Fruit fly (Drosophila melanogaster) whole organism, prepupa: ENCODE measurements around the gene CG13071.

Experiments
- CG10631 ChIP-seq: fragments of 200-800 bp; sonication (Bioruptor generic); optimal IDR thresholded peaks from 2 replicates; lab custom pipeline; 2016; ENCODE audit warnings: missing biosample characterization, missing genetic modification characterization
- CG10669 ChIP-seq: fragments of 200-800 bp; sonication (Bioruptor generic); optimal IDR thresholded peaks from 3 replicates; lab custom pipeline; 2018; ENCODE audit warnings: missing biosample characterization, mild to moderate bottlenecking, missing genetic modification characterization, moderate library complexity
- CG11294 ChIP-seq: fragments of 200-800 bp; sonication (Bioruptor generic); IDR thresholded peaks from 2 replicates; pipeline ENCODE4 v1.3.6; 2022; ENCODE audit warnings: missing biosample characterization, missing genetic modification characterization
- CG15336 ChIP-seq: fragments of 200-800 bp; sonication (Bioruptor generic); IDR thresholded peaks from 2 replicates; pipeline ENCODE4 v1.3.6; 2022; ENCODE audit warnings: missing biosample characterization, missing genetic modification characterization
- CG16779 ChIP-seq: fragments of 200-800 bp; sonication (Bioruptor generic); optimal IDR thresholded peaks from 3 replicates; lab custom pipeline; 2017; ENCODE audit warnings: missing biosample characterization, mild to moderate bottlenecking, missing genetic modification characterization
- CG3032 ChIP-seq: fragments of 200-800 bp; optimal IDR thresholded peaks from 2 replicates; lab custom pipeline; 2019; ENCODE audit warnings: missing biosample characterization, mild to moderate bottlenecking, missing genetic modification characterization, moderate library complexity
- CG31627 ChIP-seq: fragments of 200-800 bp; sonication (Bioruptor generic); optimal IDR thresholded peaks from 3 replicates; lab custom pipeline; 2016; ENCODE audit warnings: missing biosample characterization, missing genetic modification characterization
- CG32006 ChIP-seq: fragments of 200-800 bp; sonication (Bioruptor generic); optimal IDR thresholded peaks from 3 replicates; lab custom pipeline; 2017; ENCODE audit warnings: missing biosample characterization, mild to moderate bottlenecking, missing genetic modification characterization
- CG3919 ChIP-seq: fragments of 200-800 bp; sonication (Bioruptor generic); optimal IDR thresholded peaks from 3 replicates; lab custom pipeline; 2016; ENCODE audit warnings: missing biosample characterization, missing genetic modification characterization
- CG6163 ChIP-seq: fragments of 200-800 bp; sonication (Bioruptor generic); IDR thresholded peaks from 3 replicates; pipeline ENCODE4 v1.3.6; 2022; ENCODE audit warnings: missing biosample characterization, missing genetic modification characterization
- CG6792 ChIP-seq: fragments of 200-800 bp; sonication (Bioruptor generic); optimal IDR thresholded peaks from 3 replicates; lab custom pipeline; 2016; ENCODE audit warnings: missing biosample characterization, missing genetic modification characterization
- CG6808 ChIP-seq: fragments of 200-800 bp; sonication (Bioruptor generic); optimal IDR thresholded peaks from 3 replicates; lab custom pipeline; 2017; ENCODE audit warnings: missing biosample characterization, missing genetic modification characterization, mild to moderate bottlenecking, moderate library complexity, missing genetic modification reagents
- CG8119 ChIP-seq: fragments of 200-800 bp; sonication (Bioruptor generic); IDR thresholded peaks from 3 replicates; pipeline ENCODE4 v1.3.6; 2022; ENCODE audit warnings: missing biosample characterization, missing genetic modification characterization
- CG8319 ChIP-seq: fragments of 200-800 bp; sonication (Bioruptor generic); optimal IDR thresholded peaks from 3 replicates; lab custom pipeline; 2016; ENCODE audit warnings: missing biosample characterization, missing genetic modification characterization
- CG8632 ChIP-seq: fragments of 200-800 bp; sonication (Bioruptor generic); optimal IDR thresholded peaks from 3 replicates; lab custom pipeline; 2016; ENCODE audit warnings: missing biosample characterization, missing genetic modification characterization
- CG9139 ChIP-seq: fragments of 200-800 bp; sonication (Bioruptor generic); optimal IDR thresholded peaks from 3 replicates; lab custom pipeline; 2017; ENCODE audit warnings: missing biosample characterization, mild to moderate bottlenecking, missing genetic modification characterization
- Eip75B ChIP-seq: fragments of 200-800 bp; sonication (Bioruptor generic); optimal IDR thresholded peaks from 3 replicates; lab custom pipeline; 2016; ENCODE audit warnings: missing biosample characterization, missing genetic modification characterization
- Eip78C ChIP-seq: fragments of 200-800 bp; sonication (Bioruptor generic); peaks from one replicate; lab custom pipeline; 2016; ENCODE audit warnings: missing biosample characterization, missing genetic modification characterization
- Ets96B ChIP-seq: fragments of 200-800 bp; optimal IDR thresholded peaks from 2 replicates; lab custom pipeline; 2019; ENCODE audit warnings: missing biosample characterization, mild to moderate bottlenecking, missing genetic modification characterization, moderate library complexity
- Gug ChIP-seq: fragments of 200-800 bp; sonication (Bioruptor generic); IDR thresholded peaks from 2 replicates; pipeline ENCODE4 v1.3.6; 2022; ENCODE audit warnings: missing biosample characterization, missing genetic modification characterization
- Hr38 ChIP-seq: sonication (Bioruptor generic); optimal IDR thresholded peaks from 2 replicates; lab custom pipeline; 2016; ENCODE audit warnings: missing biosample characterization, missing genetic modification characterization
- Hr39 ChIP-seq: fragments of 200-800 bp; sonication (Bioruptor generic); optimal IDR thresholded peaks from 2 replicates; lab custom pipeline; 2016; ENCODE audit warnings: missing biosample characterization, missing genetic modification characterization
- Hr4 ChIP-seq: fragments of 200-800 bp; sonication (Bioruptor generic); optimal IDR thresholded peaks from 3 replicates; lab custom pipeline; 2016; ENCODE audit warnings: missing biosample characterization, missing genetic modification characterization
- Met ChIP-seq: fragments of 200-800 bp; sonication (Bioruptor generic); optimal IDR thresholded peaks from 3 replicates; lab custom pipeline; 2016; ENCODE audit warnings: missing biosample characterization, missing genetic modification characterization
- OdsH ChIP-seq: fragments of 200-800 bp; sonication (Bioruptor generic); optimal IDR thresholded peaks from 3 replicates; lab custom pipeline; 2016; ENCODE audit warnings: missing biosample characterization, missing genetic modification characterization
- Smox ChIP-seq: fragments of 200-800 bp; sonication (Bioruptor generic); optimal IDR thresholded peaks from 3 replicates; lab custom pipeline; 2016; ENCODE audit warnings: missing biosample characterization, missing genetic modification characterization
- Sox102F ChIP-seq: fragments of 200-800 bp; sonication (Bioruptor generic); optimal IDR thresholded peaks from 2 replicates; lab custom pipeline; 2016; ENCODE audit warnings: missing biosample characterization, mild to moderate bottlenecking, missing genetic modification characterization
- Sox14 ChIP-seq: fragments of 200-800 bp; sonication (Bioruptor generic); optimal IDR thresholded peaks from 3 replicates; lab custom pipeline; 2016; ENCODE audit warnings: missing biosample characterization, missing genetic modification characterization
- achi ChIP-seq: fragments of 200-800 bp; sonication (Bioruptor generic); optimal IDR thresholded peaks from 3 replicates; lab custom pipeline; 2016; ENCODE audit warnings: missing biosample characterization, missing genetic modification characterization
- acj6 ChIP-seq: fragments of 200-800 bp; sonication (Bioruptor generic); optimal IDR thresholded peaks from 3 replicates; lab custom pipeline; 2016; ENCODE audit warnings: missing biosample characterization, missing genetic modification characterization
- cyc ChIP-seq: fragments of 200-800 bp; sonication (Bioruptor generic); optimal IDR thresholded peaks from 3 replicates; lab custom pipeline; 2016; ENCODE audit warnings: missing biosample characterization, missing genetic modification characterization
- dsx ChIP-seq: fragments of 200-800 bp; optimal IDR thresholded peaks from 3 replicates; lab custom pipeline; 2019; ENCODE audit warnings: missing biosample characterization, mild to moderate bottlenecking, missing genetic modification characterization, moderate library complexity; ENCODE audit not compliant: poor library complexity, severe bottlenecking
- eg ChIP-seq: fragments of 200-800 bp; sonication (Bioruptor generic); IDR thresholded peaks from 3 replicates; pipeline ENCODE4 v1.3.6; 2022; ENCODE audit warnings: missing biosample characterization, missing genetic modification characterization
- esn ChIP-seq: fragments of 200-800 bp; sonication (Bioruptor generic); optimal IDR thresholded peaks from 2 replicates; lab custom pipeline; 2016; ENCODE audit warnings: missing biosample characterization, mild to moderate bottlenecking, missing genetic modification characterization, moderate library complexity
- fd59A ChIP-seq: fragments of 200-800 bp; sonication (Bioruptor generic); optimal IDR thresholded peaks from 2 replicates; lab custom pipeline; 2017; ENCODE audit warnings: missing biosample characterization, mild to moderate bottlenecking, missing genetic modification characterization, missing genetic modification reagents
- lz ChIP-seq: fragments of 200-800 bp; sonication (Bioruptor generic); optimal IDR thresholded peaks from 3 replicates; lab custom pipeline; 2016; ENCODE audit warnings: missing biosample characterization, missing genetic modification characterization
- net ChIP-seq: fragments of 200-800 bp; sonication (Bioruptor generic); optimal IDR thresholded peaks from 3 replicates; lab custom pipeline; 2016; ENCODE audit warnings: missing biosample characterization, missing genetic modification characterization
- pdm3 ChIP-seq: fragments of 200-800 bp; sonication (Bioruptor generic); optimal IDR thresholded peaks from 3 replicates; lab custom pipeline; 2016; ENCODE audit warnings: missing biosample characterization, missing genetic modification characterization
- salr ChIP-seq, 2 experiments: fragments of 200-800 bp; sonication (Bioruptor generic); optimal IDR thresholded peaks; 3 replicates each; lab custom pipeline; 2016 to 2018; ENCODE audit warnings: missing biosample characterization in 2 of 2, missing genetic modification characterization in 2 of 2, mild to moderate bottlenecking in 1 of 2
- spab ChIP-seq: fragments of 200-800 bp; sonication (Bioruptor generic); optimal IDR thresholded peaks from 2 replicates; lab custom pipeline; 2017; ENCODE audit warnings: missing biosample characterization, mild to moderate bottlenecking, missing genetic modification characterization, missing genetic modification reagents
- ss ChIP-seq, 2 experiments: fragments of 200-800 bp; sonication (Bioruptor generic); optimal IDR thresholded peaks; 2 replicates in 1 of 2; 3 replicates in 1 of 2; lab custom pipeline; 2017 to 2018; ENCODE audit warnings: mild to moderate bottlenecking in 2 of 2, missing biosample characterization in 2 of 2, missing genetic modification characterization in 2 of 2, moderate library complexity in 1 of 2
- svp ChIP-seq: fragments of 200-800 bp; sonication (Bioruptor generic); peaks from one replicate; lab custom pipeline; 2016; ENCODE audit warnings: missing biosample characterization, missing genetic modification characterization
- topi ChIP-seq: fragments of 200-800 bp; sonication (Bioruptor generic); optimal IDR thresholded peaks from 3 replicates; lab custom pipeline; 2016; ENCODE audit warnings: missing biosample characterization, missing genetic modification characterization
- vri ChIP-seq: fragments of 200-800 bp; sonication (Bioruptor generic); optimal IDR thresholded peaks from 3 replicates; lab custom pipeline; 2016; ENCODE audit warnings: missing biosample characterization, mild to moderate bottlenecking, missing genetic modification characterization

The CG13071 gene

DNA sequence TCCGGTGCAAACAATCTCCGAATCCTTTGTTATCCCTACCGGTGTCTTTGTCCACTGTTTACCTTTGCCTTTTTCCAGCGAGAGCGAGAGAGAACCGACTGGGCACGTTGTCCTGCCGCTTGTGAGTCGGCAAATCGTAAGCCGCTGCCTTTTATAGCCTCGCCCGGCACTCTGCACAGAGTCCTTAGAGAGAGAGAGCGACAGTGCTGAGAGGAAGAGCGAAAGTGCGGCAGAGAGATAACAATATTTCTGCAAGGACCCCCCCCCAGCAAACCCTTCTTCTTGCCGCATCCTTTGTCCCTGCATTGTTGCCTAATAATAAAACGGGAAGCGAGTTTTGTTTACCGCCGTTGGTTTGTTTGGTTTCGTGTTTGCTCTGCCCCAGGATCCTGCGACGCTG lies 10.3 kb upstream of the CG13071 start, which contains the start of gene CG13055:
Gene CG13055, minus strand, starts transcription at position 101 of the 400 bp plus-strand sequence.
- TF ChIP-seq Eip78C (GFP tag; lab: Kevin White, UChicago) (no peak), eg (GFP tag; lab: Robert Waterston, UW) (no peak), CG3032 (tag; lab: Kevin White, UChicago) (no peak), CG10669 (GFP tag; lab: Kevin White, UChicago) (no peak)

DNA sequence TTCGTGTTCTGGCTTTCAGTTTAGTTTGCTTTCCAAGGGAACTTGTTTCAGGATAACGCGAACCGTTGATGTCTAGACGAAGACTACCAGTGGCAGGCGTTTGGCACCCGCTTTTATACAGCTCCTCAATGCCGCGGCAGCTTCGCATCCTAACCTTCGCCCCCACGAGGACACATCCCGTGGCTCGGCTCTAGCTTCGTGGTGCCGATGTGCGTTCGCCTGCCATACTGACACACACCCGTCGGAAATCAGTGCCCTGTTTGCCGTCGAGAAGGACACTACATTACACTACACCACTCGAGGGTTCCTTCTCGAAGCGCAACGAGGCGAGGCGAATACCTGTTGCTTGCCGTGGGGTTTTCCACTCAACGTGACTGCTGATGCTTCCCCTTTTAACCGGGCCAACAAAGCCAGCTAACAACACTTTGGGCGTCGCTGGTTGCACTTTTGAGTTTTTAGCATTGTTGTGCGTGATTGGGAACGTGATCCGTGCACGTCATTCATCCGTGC lies 5.4 kb upstream of the CG13071 start, which contains the start of gene CG13054:
Gene CG13054, minus strand, starts transcription at position 74 of the 510 bp plus-strand sequence.
- TF ChIP-seq Eip78C (GFP tag; lab: Kevin White, UChicago): no peak
- TF ChIP-seq topi (GFP tag; lab: Kevin White, UChicago): no peak
- TF ChIP-seq dsx (GFP tag; lab: Kevin White, UChicago): no peak
- TF ChIP-seq CG15336 (GFP tag; lab: Robert Waterston, UW): no peak
- no peak for TF ChIP-seq fd59A (GFP tag; lab: Kevin White, UChicago)
- no peak for TF ChIP-seq salr (GFP tag; optimal IDR thresholded peaks at IDR 0.05; lab: Kevin White, UChicago)
- TF ChIP-seq CG6792: no peak
- no peak for TF ChIP-seq Gug
- TF ChIP-seq Hr38 (GFP tag; lab: Kevin White, UChicago): no peak
- no peak for TF ChIP-seq Smox
- no peak for TF ChIP-seq acj6
- no peak for TF ChIP-seq CG3032 (tag; lab: Kevin White, UChicago)
- no peak for TF ChIP-seq Met (GFP tag; lab: Kevin White, UChicago)
- TF ChIP-seq pdm3 (GFP tag; lab: Kevin White, UChicago): no peak
- TF ChIP-seq Eip75B (GFP tag; lab: Kevin White, UChicago): no peak
- no peak for TF ChIP-seq CG9139 (GFP tag; lab: Kevin White, UChicago)
- TF ChIP-seq lz (GFP tag; lab: Kevin White, UChicago): no peak
- no peak for TF ChIP-seq CG8632
- no peak for TF ChIP-seq Ets96B
- TF ChIP-seq cyc (GFP tag; lab: Kevin White, UChicago): no peak

dm6 chr3L:16259552-16259951 lies 3.0 kb upstream of the CG13071 start, which contains the start of gene CG13053:
Gene CG13053 (minus strand): TSS chr3L:16259722.
- peak; percentile 89 for TF ChIP-seq Eip78C (GFP tag; lab: Kevin White, UChicago)
- peak in 1 of 2 experiments; percentile 25 for TF ChIP-seq salr (GFP tag; optimal IDR thresholded peaks at IDR 0.05; lab: Kevin White, UChicago)
- peak; percentile 31; the same call in 1 of the 3 replicates for TF ChIP-seq CG6163 (GFP tag; lab: Robert Waterston, UW)
- TF ChIP-seq Ets96B: peak; percentile 82
- TF ChIP-seq OdsH: peak; percentile 8
- peak; percentile 50 to 73 for TF ChIP-seq ss (GFP tag; optimal IDR thresholded peaks at IDR 0.05; lab: Kevin White, UChicago)
- no peak for TF ChIP-seq CG15336 (GFP tag; lab: Robert Waterston, UW)
- TF ChIP-seq CG3032 (tag; lab: Kevin White, UChicago): peak; percentile 74
- TF ChIP-seq net (GFP tag; lab: Kevin White, UChicago): no peak
- TF ChIP-seq acj6: peak; percentile 23
- no peak for TF ChIP-seq svp (GFP tag; lab: Kevin White, UChicago)
- TF ChIP-seq Hr38 (GFP tag; lab: Kevin White, UChicago): no peak
- TF ChIP-seq spab (GFP tag; lab: Kevin White, UChicago): peak; percentile 71
- TF ChIP-seq CG11294 (GFP tag; lab: Robert Waterston, UW): no peak
- TF ChIP-seq dsx (GFP tag; lab: Kevin White, UChicago): peak; percentile 85
- TF ChIP-seq Hr4: no peak
- TF ChIP-seq esn (GFP tag; lab: Kevin White, UChicago): no peak
- peak; percentile 62 for TF ChIP-seq fd59A (GFP tag; lab: Kevin White, UChicago)
- no peak for TF ChIP-seq CG8319 (GFP tag; lab: Kevin White, UChicago)
- TF ChIP-seq Sox14 (GFP tag; lab: Kevin White, UChicago): no peak
- peak; percentile 67 for TF ChIP-seq CG10669 (GFP tag; lab: Kevin White, UChicago)
- peak; percentile 64 for TF ChIP-seq CG10631
- peak; percentile 10 for TF ChIP-seq CG16779 (tag; lab: Kevin White, UChicago)
- TF ChIP-seq CG6792: no peak
- TF ChIP-seq Sox102F (GFP tag; lab: Kevin White, UChicago): no peak
- TF ChIP-seq CG32006 (GFP tag; lab: Kevin White, UChicago): no peak
- TF ChIP-seq vri (GFP tag; lab: Kevin White, UChicago): no peak
- peak; percentile 20 for TF ChIP-seq achi (GFP tag; lab: Kevin White, UChicago)
- TF ChIP-seq Eip75B (GFP tag; lab: Kevin White, UChicago): peak; percentile 58
- no peak for TF ChIP-seq eg (GFP tag; lab: Robert Waterston, UW)
- TF ChIP-seq CG8632: no peak
- peak; percentile 46 for TF ChIP-seq CG3919 (GFP tag; lab: Kevin White, UChicago)
- peak; percentile 28; the same call in 1 of the 3 replicates for TF ChIP-seq CG8119 (GFP tag; lab: Robert Waterston, UW)
- no peak for TF ChIP-seq Hr39 (GFP tag; lab: Kevin White, UChicago)
- TF ChIP-seq CG9139 (GFP tag; lab: Kevin White, UChicago): peak; percentile 6
- peak; percentile 77 for TF ChIP-seq CG6808 (GFP tag; lab: Kevin White, UChicago)
- TF ChIP-seq CG31627 (GFP tag; lab: Kevin White, UChicago): no peak
